Worm (Caenorhabditis elegans) whole organism, early embryonic: Measurements from ENCODE around the gene M142.8.

Experiments
- F13C5.2 ChIP-seq: sonication (generic microtip); optimal IDR thresholded peaks from 2 replicates; lab custom pipeline; 2017; ENCODE audit warnings: mild to moderate bottlenecking, missing genetic modification characterization, inconsistent platforms, missing compliant biosample characterization
- aly-1 ChIP-seq: sonication (generic microtip); optimal IDR thresholded peaks from 2 replicates; lab custom pipeline; 2016; ENCODE audit warnings: missing genetic modification characterization, missing compliant biosample characterization
- ama-1 ChIP-seq: fragments of 150-350 bp; optimal IDR thresholded peaks from 2 replicates; lab custom pipeline; 2014
- ceh-36 ChIP-seq: sonication (generic microtip); optimal IDR thresholded peaks from 2 replicates; lab custom pipeline; 2016; ENCODE audit warnings: missing genetic modification characterization, inconsistent platforms, missing compliant biosample characterization
- ets-7 ChIP-seq: sonication (generic microtip); optimal IDR thresholded peaks from 2 replicates; lab custom pipeline; 2016; ENCODE audit warnings: missing genotype, missing genetic modification characterization, missing compliant biosample characterization
- flt-1 ChIP-seq: fragments of 200-800 bp; sonication (Bioruptor generic); IDR thresholded peaks from 2 replicates; pipeline ENCODE4 v1.3.6; 2022; ENCODE audit warnings: missing genetic modification characterization, missing compliant biosample characterization
- hmbx-1 ChIP-seq: sonication (generic microtip); optimal IDR thresholded peaks from 2 replicates; lab custom pipeline; 2016; ENCODE audit warnings: mild to moderate bottlenecking, missing genetic modification characterization, missing compliant biosample characterization
- hmg-4 ChIP-seq: fragments of 200-800 bp; sonication (Bioruptor generic); optimal IDR thresholded peaks from 2 replicates; lab custom pipeline; 2018; ENCODE audit warnings: mild to moderate bottlenecking, missing genetic modification characterization, missing compliant biosample characterization
- scrt-1 ChIP-seq: fragments of 200-800 bp; sonication (Bioruptor generic); IDR thresholded peaks from 2 replicates; pipeline ENCODE4 v1.3.6; 2022; ENCODE audit warnings: missing genetic modification characterization, missing compliant biosample characterization
- sea-1 ChIP-seq: fragments of 200-800 bp; sonication (Bioruptor generic); conservative IDR thresholded peaks from 2 replicates; pipeline ENCODE4 v1.3.6; 2022; ENCODE audit warnings: missing genetic modification characterization, missing compliant biosample characterization
- tbx-37 ChIP-seq: fragments of 200-800 bp; sonication (Bioruptor generic); conservative IDR thresholded peaks from 2 replicates; pipeline ENCODE4 v1.3.6; 2022; ENCODE audit warnings: missing genetic modification reagents, missing genetic modification characterization, missing compliant biosample characterization
- tra-4 ChIP-seq: sonication (generic microtip); optimal IDR thresholded peaks from 2 replicates; lab custom pipeline; 2017; ENCODE audit warnings: missing genetic modification characterization, missing compliant biosample characterization

DNA sequence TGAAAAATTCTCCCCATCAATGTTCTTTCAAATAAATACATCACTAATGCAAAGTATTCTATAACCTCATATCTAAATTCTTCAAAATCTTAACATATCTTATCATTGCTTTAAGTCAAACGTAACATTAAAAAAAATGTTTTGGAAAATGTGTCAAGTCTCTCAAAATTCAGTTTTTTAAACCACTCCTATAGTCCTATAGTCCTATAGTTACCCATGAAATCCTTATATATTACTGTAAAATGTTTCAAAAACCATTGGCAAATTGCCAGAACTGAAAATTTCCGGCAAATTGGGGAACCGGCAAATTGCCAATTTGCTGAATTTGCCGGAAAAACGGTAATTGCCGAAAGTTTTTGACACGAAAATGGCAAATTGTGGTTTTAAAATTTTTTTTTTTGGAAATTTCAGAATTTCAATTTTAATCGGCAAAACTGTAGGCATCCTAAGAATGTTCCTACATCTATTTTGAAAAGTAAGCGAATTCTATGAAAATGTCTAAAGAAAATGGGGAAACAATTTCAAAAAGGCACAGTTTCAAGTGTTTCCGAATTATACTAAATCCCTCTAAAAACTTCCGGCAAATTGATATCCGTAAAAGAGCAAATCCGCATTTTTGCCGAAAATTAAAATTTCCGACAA lies 29.0 kb upstream of the M142.8 start:
- no peak for TF ChIP-seq hmg-4
- no peak for TF ChIP-seq hmbx-1 (tag; lab: Kevin White, UChicago)
- TF ChIP-seq sea-1, result no peak
- no peak for TF ChIP-seq ama-1 (lab: Kevin White, UChicago)
- no peak for TF ChIP-seq aly-1 (tag; lab: Kevin White, UChicago)
- no peak for TF ChIP-seq F13C5.2
- TF ChIP-seq scrt-1 (GFP tag; lab: Robert Waterston, UW), result no peak
- no peak for TF ChIP-seq ceh-36 (tag; lab: Kevin White, UChicago)
- TF ChIP-seq tra-4, result no peak
- no peak for TF ChIP-seq flt-1 (GFP tag; lab: Robert Waterston, UW)
- no peak for TF ChIP-seq ets-7 (tag; lab: Kevin White, UChicago)
- TF ChIP-seq tbx-37 (GFP tag; lab: Robert Waterston, UW), result no peak
